Worm (Caenorhabditis elegans): ENCODE measurements around the gene C02F5.2.

ce11 chrIII:8250007-8250683 lies 726 bp downstream of the C02F5.2 start, which contains the start of gene knl-1:
- no peak for TF ChIP-seq dao-5 (tag; optimal IDR thresholded peaks at IDR 0.05)
- no peak for TF ChIP-seq him-1 (tag; optimal IDR thresholded peaks at IDR 0.05)
